Worm (Caenorhabditis elegans) whole organism, mixed stage, embryonic: Measurements from ENCODE around the gene ZK822.9.

Source experiments
- blmp-1 ChIP-seq: fragments of 150-350 bp; optimal IDR thresholded peaks from 2 replicates; lab custom pipeline; 2014; ENCODE audit warnings: missing biosample characterization, missing genetic modification characterization
- ces-1 ChIP-seq: fragments of 150-350 bp; optimal IDR thresholded peaks from 2 replicates; lab custom pipeline; 2014; ENCODE audit warnings: missing biosample characterization, missing genetic modification reagents, missing genetic modification characterization
- elt-3 ChIP-seq: fragments of 150-350 bp; optimal IDR thresholded peaks from 2 replicates; lab custom pipeline; 2014; ENCODE audit warnings: missing biosample characterization, missing genetic modification characterization
- lsy-2 ChIP-seq: fragments of 150-350 bp; optimal IDR thresholded peaks from 2 replicates; lab custom pipeline; 2014; ENCODE audit warnings: missing biosample characterization, missing genetic modification characterization
- mep-1 ChIP-seq: fragments of 150-350 bp; optimal IDR thresholded peaks from 2 replicates; lab custom pipeline; 2017; ENCODE audit warnings: missing biosample characterization, missing genetic modification reagents, missing genetic modification characterization, inconsistent platforms
- mls-2 ChIP-seq: sonication (generic microtip); optimal IDR thresholded peaks from 2 replicates; lab custom pipeline; 2016; ENCODE audit warnings: mild to moderate bottlenecking, missing genetic modification characterization, moderate library complexity, missing compliant biosample characterization
- nhr-12 ChIP-seq: fragments of 150-350 bp; optimal IDR thresholded peaks from 2 replicates; lab custom pipeline; 2014; ENCODE audit warnings: missing biosample characterization, missing genetic modification characterization
- nhr-237 ChIP-seq: fragments of 150-350 bp; optimal IDR thresholded peaks from 2 replicates; lab custom pipeline; 2014; ENCODE audit warnings: missing biosample characterization, missing genetic modification characterization
- nhr-28 ChIP-seq: fragments of 150-350 bp; optimal IDR thresholded peaks from 2 replicates; lab custom pipeline; 2014; ENCODE audit warnings: missing biosample characterization, missing genetic modification characterization
- nhr-76 ChIP-seq: sonication (generic microtip); optimal IDR thresholded peaks from 2 replicates; lab custom pipeline; 2017; ENCODE audit warnings: missing biosample characterization, missing genetic modification characterization
- pha-4 ChIP-seq: fragments of 150-350 bp; optimal IDR thresholded peaks from 2 replicates; lab custom pipeline; 2018; ENCODE audit warnings: missing biosample characterization, missing genetic modification reagents, missing genetic modification characterization
- sptf-1 ChIP-seq: sonication (generic microtip); optimal IDR thresholded peaks from 2 replicates; lab custom pipeline; 2017; ENCODE audit warnings: mild to moderate bottlenecking, missing genetic modification characterization, moderate library complexity, missing compliant biosample characterization
- unc-62 ChIP-seq: fragments of 150-350 bp; optimal IDR thresholded peaks from 2 replicates; lab custom pipeline; 2014; ENCODE audit warnings: missing biosample characterization, missing genetic modification reagents, missing genetic modification characterization
- ztf-11 ChIP-seq: fragments of 150-350 bp; optimal IDR thresholded peaks from 2 replicates; lab custom pipeline; 2014; ENCODE audit warnings: missing biosample characterization, missing genetic modification characterization

- TF ChIP-seq mls-2 (tag; lab: Kevin White, UChicago) = no peak
- TF ChIP-seq lsy-2 (tag; lab: Kevin White, UChicago) = no peak
- no peak for TF ChIP-seq nhr-28 (tag; lab: Kevin White, UChicago)
- TF ChIP-seq nhr-76 (tag; lab: Kevin White, UChicago) = no peak
- peak; percentile 27 for TF ChIP-seq blmp-1 (tag; lab: Kevin White, UChicago)
- no peak for TF ChIP-seq unc-62 (GFP tag; lab: Kevin White, UChicago)
- TF ChIP-seq ces-1 (GFP tag; lab: Kevin White, UChicago) = no peak
- no peak for TF ChIP-seq pha-4 (tag; lab: Kevin White, UChicago)
- TF ChIP-seq ztf-11 = no peak
- no peak for TF ChIP-seq nhr-237 (tag; lab: Kevin White, UChicago)
- no peak for TF ChIP-seq sptf-1 (tag; lab: Kevin White, UChicago)
- TF ChIP-seq mep-1 (tag; lab: Kevin White, UChicago) = no peak
- TF ChIP-seq elt-3 (tag; lab: Kevin White, UChicago) = no peak
- no peak for TF ChIP-seq nhr-12 (tag; lab: Kevin White, UChicago)
Measured at ce11 chrIV:11885313-11885712, 30.4 kb upstream of the ZK822.9 start, which contains the start of gene let-653.
